Fruit fly (Drosophila melanogaster): ENCODE data around the gene CG5281.

Gene CG5281

dm6 chr3R:11412371-11412770, 23.3 kb upstream of the CG5281 start, which contains the start of gene Ipo9 (continued):
- TF ChIP-seq CG11696 (GFP tag; IDR thresholded peaks at IDR 0.05) = no peak
- TF ChIP-seq CG1832 (GFP tag; optimal IDR thresholded peaks at IDR 0.05) = no peak
- TF ChIP-seq abd-A (tag; optimal IDR thresholded peaks at IDR 0.05) = no peak
- TF ChIP-seq CG18764 (GFP tag; optimal IDR thresholded peaks at IDR 0.05) = no peak
- TF ChIP-seq CG15011 (GFP tag; optimal IDR thresholded peaks at IDR 0.05) = no peak
- no peak for TF ChIP-seq Awh (GFP tag; IDR thresholded peaks at IDR 0.05)
- no peak for TF ChIP-seq CG9876 (GFP tag; optimal IDR thresholded peaks at IDR 0.05)
- TF ChIP-seq Fer2 (tag; optimal IDR thresholded peaks at IDR 0.05) = no peak
- 0 out of 4 replicates have a peak, but pooled peaks have one; percentile 21 for TF ChIP-seq Dll (GFP tag; IDR thresholded peaks at IDR 0.05; ENCODE audit: partially characterized antibody)
- no peak for TF ChIP-seq Chrac-16 (GFP tag; optimal IDR thresholded peaks at IDR 0.05)
- no peak for TF ChIP-seq ap (GFP tag; IDR thresholded peaks at IDR 0.05)
- no peak for TF ChIP-seq klu (GFP tag; IDR thresholded peaks at IDR 0.05)
- peak; percentile 73 for TF ChIP-seq Sry-δ (GFP tag; optimal IDR thresholded peaks at IDR 0.05)
- no peak for TF ChIP-seq CG30020 (tag; optimal IDR thresholded peaks at IDR 0.05)
- TF ChIP-seq H15 (GFP tag; IDR thresholded peaks at IDR 0.05) = no peak
- peak; percentile 44 for TF ChIP-seq CG13287 (GFP tag; IDR thresholded peaks at IDR 0.05; ENCODE audit: partially characterized antibody)
- no peak for TF ChIP-seq caup (GFP tag; optimal IDR thresholded peaks at IDR 0.05; ENCODE audit: severe bottlenecking)
- TF ChIP-seq zfh1 (GFP tag; IDR thresholded peaks at IDR 0.05) = no peak
- TF ChIP-seq Med (GFP tag) = peak; percentile 70
- no peak for TF ChIP-seq CG13775 (GFP tag; optimal IDR thresholded peaks at IDR 0.05)
- TF ChIP-seq CG15601 (tag; optimal IDR thresholded peaks at IDR 0.05) = no peak
- no peak for TF ChIP-seq psq (GFP tag; optimal IDR thresholded peaks at IDR 0.05)
- TF ChIP-seq Antp (GFP tag; optimal IDR thresholded peaks at IDR 0.05) = no peak
- TF ChIP-seq CG10147 (GFP tag; optimal IDR thresholded peaks at IDR 0.05) = no peak
- TF ChIP-seq HLH3B (GFP tag; IDR thresholded peaks at IDR 0.05) = no peak
- TF ChIP-seq CG9437 (GFP tag; optimal IDR thresholded peaks at IDR 0.05) = no peak
- no peak for TF ChIP-seq Fer1 (GFP tag; optimal IDR thresholded peaks at IDR 0.05)
- no peak for TF ChIP-seq CG14667 (GFP tag; IDR thresholded peaks at IDR 0.05)
- no peak for TF ChIP-seq Adf1 (GFP tag; IDR thresholded peaks at IDR 0.05)
- TF ChIP-seq Dref (GFP tag; IDR thresholded peaks at IDR 0.05) = peak; percentile 65
- no peak for TF ChIP-seq CG4617 (GFP tag; optimal IDR thresholded peaks at IDR 0.05; ENCODE audit: borderline replicate concordance)
- TF ChIP-seq Mrtf (GFP tag; IDR thresholded peaks at IDR 0.05) = no peak
- TF ChIP-seq CG2120 (GFP tag; optimal IDR thresholded peaks at IDR 0.05) = peak; percentile 28
- TF ChIP-seq CG14860 (GFP tag; IDR thresholded peaks at IDR 0.05; ENCODE audit: partially characterized antibody) = no peak
- no peak for TF ChIP-seq CG1647 (GFP tag; optimal IDR thresholded peaks at IDR 0.05)
- TF ChIP-seq Myb (GFP tag; optimal IDR thresholded peaks at IDR 0.05) = no peak
- TF ChIP-seq ftz-f1 (GFP tag; optimal IDR thresholded peaks at IDR 0.05) = no peak
- 0 out of 3 replicates have a peak, but pooled peaks have one; percentile 18 for TF ChIP-seq mld (GFP tag; IDR thresholded peaks at IDR 0.05; ENCODE audit: partially characterized antibody)
- TF ChIP-seq pfk (GFP tag; optimal IDR thresholded peaks at IDR 0.05) = no peak
- no peak for TF ChIP-seq CG16863 (GFP tag; optimal IDR thresholded peaks at IDR 0.05)
- no peak for TF ChIP-seq CG7786 (GFP tag; optimal IDR thresholded peaks at IDR 0.05)
- TF ChIP-seq Bgb (GFP tag; IDR thresholded peaks at IDR 0.05; ENCODE audit: partially characterized antibody) = 0 out of 2 replicates have a peak, but pooled peaks have one; percentile 8
- no peak for TF ChIP-seq zf30C (GFP tag; optimal IDR thresholded peaks at IDR 0.05)
- TF ChIP-seq MBD-R2 (GFP tag; IDR thresholded peaks at IDR 0.05) = peak; percentile 84
- no peak for TF ChIP-seq CG8281 (tag; optimal IDR thresholded peaks at IDR 0.05)
- TF ChIP-seq p53 (GFP tag; optimal IDR thresholded peaks at IDR 0.05) = no peak
- TF ChIP-seq Ets65A (GFP tag) = no peak
- no peak for TF ChIP-seq Sin3A (optimal IDR thresholded peaks at IDR 0.05)
- no peak for TF ChIP-seq gro (GFP tag; optimal IDR thresholded peaks at IDR 0.05)
- no peak for TF ChIP-seq dmrt99B (tag; optimal IDR thresholded peaks at IDR 0.05)
- no peak for TF ChIP-seq TFAM (GFP tag; optimal IDR thresholded peaks at IDR 0.05)
- TF ChIP-seq CG15073 (GFP tag; optimal IDR thresholded peaks at IDR 0.05) = no peak

Measured in whole organism, embryonic.